Worm (Caenorhabditis elegans) whole organism, mixed stage, embryonic: ENCODE data around the gene prmt-6.

Source experiments
- M03D4.4 ChIP-seq: sonication (generic microtip); optimal IDR thresholded peaks from 2 replicates; lab custom pipeline; 2017; ENCODE audit warnings: mild to moderate bottlenecking, missing genetic modification characterization, missing compliant biosample characterization
- bed-3 ChIP-seq: fragments of 200-800 bp; sonication (Bioruptor generic); optimal IDR thresholded peaks from 3 replicates; lab custom pipeline; 2018; ENCODE audit warnings: mild to moderate bottlenecking, missing genetic modification characterization, moderate library complexity, missing compliant biosample characterization
- blmp-1 ChIP-seq: fragments of 150-350 bp; optimal IDR thresholded peaks from 2 replicates; lab custom pipeline; 2014; ENCODE audit warnings: missing biosample characterization, missing genetic modification characterization
- ceh-39 ChIP-seq: fragments of 150-350 bp; optimal IDR thresholded peaks from 2 replicates; lab custom pipeline; 2014; ENCODE audit warnings: missing biosample characterization, missing genetic modification characterization
- ceh-43 ChIP-seq: fragments of 200-800 bp; sonication (Bioruptor generic); optimal IDR thresholded peaks from 2 replicates; lab custom pipeline; 2018; ENCODE audit warnings: mild to moderate bottlenecking, missing genetic modification characterization, moderate library complexity, missing compliant biosample characterization
- ceh-83 ChIP-seq: fragments of 200-800 bp; sonication (Bioruptor generic); optimal IDR thresholded peaks from 2 replicates; lab custom pipeline; 2018; ENCODE audit warnings: mild to moderate bottlenecking, missing genetic modification characterization, missing compliant biosample characterization
- cnd-1 ChIP-seq: fragments of 200-800 bp; sonication (Bioruptor generic); optimal IDR thresholded peaks from 2 replicates; lab custom pipeline; 2018; ENCODE audit warnings: mild to moderate bottlenecking, missing genetic modification characterization, missing compliant biosample characterization
- drap-1 ChIP-seq: fragments of 200-800 bp; sonication (Bioruptor generic); optimal IDR thresholded peaks from 3 replicates; lab custom pipeline; 2018; ENCODE audit warnings: mild to moderate bottlenecking, missing genetic modification characterization, missing compliant biosample characterization
- elt-1 ChIP-seq: sonication (generic microtip); optimal IDR thresholded peaks from 2 replicates; lab custom pipeline; 2017; ENCODE audit warnings: missing genetic modification characterization, mild to moderate bottlenecking, missing compliant biosample characterization, antibody characterized with exemption, moderate library complexity, borderline replicate concordance; ENCODE audit not compliant: insufficient read depth
- elt-3 ChIP-seq: fragments of 150-350 bp; optimal IDR thresholded peaks from 2 replicates; lab custom pipeline; 2014; ENCODE audit warnings: missing biosample characterization, missing genetic modification characterization
- flh-1 ChIP-seq: fragments of 200-800 bp; sonication (Bioruptor generic); optimal IDR thresholded peaks from 2 replicates; lab custom pipeline; 2018; ENCODE audit warnings: mild to moderate bottlenecking, missing genetic modification characterization, moderate library complexity, missing compliant biosample characterization
- ham-2 ChIP-seq: fragments of 200-800 bp; sonication (Bioruptor generic); optimal IDR thresholded peaks from 2 replicates; lab custom pipeline; 2018; ENCODE audit warnings: mild to moderate bottlenecking, missing genetic modification characterization, missing compliant biosample characterization
- hlh-1 ChIP-seq: fragments of 150-350 bp; optimal IDR thresholded peaks from 2 replicates; lab custom pipeline; 2014; ENCODE audit warnings: missing biosample characterization, missing genetic modification reagents, missing genetic modification characterization
- lin-13 ChIP-seq: fragments of 150-350 bp; optimal IDR thresholded peaks from 2 replicates; lab custom pipeline; 2014; ENCODE audit warnings: missing biosample characterization, missing genetic modification characterization
- lin-32 ChIP-seq: fragments of 200-800 bp; sonication (Bioruptor generic); optimal IDR thresholded peaks from 2 replicates; lab custom pipeline; 2018; ENCODE audit warnings: mild to moderate bottlenecking, missing genetic modification characterization, missing compliant biosample characterization
- lsy-2 ChIP-seq: fragments of 150-350 bp; optimal IDR thresholded peaks from 2 replicates; lab custom pipeline; 2014; ENCODE audit warnings: missing biosample characterization, missing genetic modification characterization
- mab-5 ChIP-seq: fragments of 150-350 bp; optimal IDR thresholded peaks from 2 replicates; lab custom pipeline; 2014; ENCODE audit warnings: missing biosample characterization, missing genetic modification characterization
- mep-1 ChIP-seq: fragments of 150-350 bp; optimal IDR thresholded peaks from 2 replicates; lab custom pipeline; 2017; ENCODE audit warnings: missing biosample characterization, missing genetic modification reagents, missing genetic modification characterization, inconsistent platforms
- mls-2 ChIP-seq: sonication (generic microtip); optimal IDR thresholded peaks from 2 replicates; lab custom pipeline; 2016; ENCODE audit warnings: mild to moderate bottlenecking, missing genetic modification characterization, moderate library complexity, missing compliant biosample characterization
- nhr-2 ChIP-seq: fragments of 150-350 bp; optimal IDR thresholded peaks from 2 replicates; lab custom pipeline; 2014; ENCODE audit warnings: missing biosample characterization, missing genetic modification characterization
- nhr-237 ChIP-seq: fragments of 150-350 bp; optimal IDR thresholded peaks from 2 replicates; lab custom pipeline; 2014; ENCODE audit warnings: missing biosample characterization, missing genetic modification characterization
- nhr-28 ChIP-seq: fragments of 150-350 bp; optimal IDR thresholded peaks from 2 replicates; lab custom pipeline; 2014; ENCODE audit warnings: missing biosample characterization, missing genetic modification characterization
- nhr-76 ChIP-seq: sonication (generic microtip); optimal IDR thresholded peaks from 2 replicates; lab custom pipeline; 2017; ENCODE audit warnings: missing biosample characterization, missing genetic modification characterization
- pha-4 ChIP-seq: fragments of 150-350 bp; optimal IDR thresholded peaks from 2 replicates; lab custom pipeline; 2018; ENCODE audit warnings: missing biosample characterization, missing genetic modification reagents, missing genetic modification characterization
- sem-2 ChIP-seq: fragments of 200-800 bp; sonication (Bioruptor generic); optimal IDR thresholded peaks from 2 replicates; lab custom pipeline; 2018; ENCODE audit warnings: mild to moderate bottlenecking, missing genetic modification characterization, missing compliant biosample characterization
- snpc-4 ChIP-seq: fragments of 150-350 bp; optimal IDR thresholded peaks from 2 replicates; lab custom pipeline; 2014; ENCODE audit warnings: missing biosample characterization, missing genetic modification characterization
- sptf-1 ChIP-seq: sonication (generic microtip); optimal IDR thresholded peaks from 2 replicates; lab custom pipeline; 2017; ENCODE audit warnings: mild to moderate bottlenecking, missing genetic modification characterization, moderate library complexity, missing compliant biosample characterization
- tbx-8 ChIP-seq: fragments of 200-800 bp; sonication (Bioruptor generic); optimal IDR thresholded peaks from 2 replicates; lab custom pipeline; 2018; ENCODE audit warnings: mild to moderate bottlenecking, missing genetic modification characterization, moderate library complexity, missing compliant biosample characterization
- unc-120 ChIP-seq: sonication (generic microtip); optimal IDR thresholded peaks from 2 replicates; lab custom pipeline; 2017; ENCODE audit warnings: missing genetic modification characterization, missing compliant biosample characterization; ENCODE audit not compliant: poor library complexity, severe bottlenecking
- unc-39 ChIP-seq: fragments of 150-350 bp; optimal IDR thresholded peaks from 2 replicates; lab custom pipeline; 2014; ENCODE audit warnings: missing biosample characterization, missing genetic modification characterization
- unc-62 ChIP-seq: fragments of 150-350 bp; optimal IDR thresholded peaks from 2 replicates; lab custom pipeline; 2014; ENCODE audit warnings: missing biosample characterization, missing genetic modification reagents, missing genetic modification characterization
- zip-8 ChIP-seq: fragments of 150-350 bp; optimal IDR thresholded peaks from 2 replicates; lab custom pipeline; 2014; ENCODE audit warnings: missing biosample characterization, missing genetic modification characterization
- ztf-11 ChIP-seq: fragments of 150-350 bp; optimal IDR thresholded peaks from 2 replicates; lab custom pipeline; 2014; ENCODE audit warnings: missing biosample characterization, missing genetic modification characterization

The prmt-6 gene

ce11 chrIV:2111300-2111874, 19.4 kb upstream of the prmt-6 start, which contains the start of gene che-6:
che-6 (minus strand) TSS chrIV:2111408.
- no peak for TF ChIP-seq pha-4 (tag; lab: Kevin White, UChicago)
- no peak for TF ChIP-seq unc-120 (tag; lab: Kevin White, UChicago)
- no peak for TF ChIP-seq unc-62 (GFP tag; lab: Kevin White, UChicago)
- no peak for TF ChIP-seq elt-3 (tag; lab: Kevin White, UChicago)
- TF ChIP-seq zip-8 (tag; lab: Kevin White, UChicago): no peak
- no peak for TF ChIP-seq blmp-1 (tag; lab: Kevin White, UChicago)
- TF ChIP-seq lin-13 (tag; lab: Kevin White, UChicago): no peak
- TF ChIP-seq drap-1 (GFP tag; lab: Kevin White, UChicago): no peak
- no peak for TF ChIP-seq lin-32
- no peak for TF ChIP-seq tbx-8
- TF ChIP-seq flh-1 (GFP tag; lab: Kevin White, UChicago): no peak
- TF ChIP-seq nhr-2: no peak
- TF ChIP-seq bed-3 (GFP tag; lab: Kevin White, UChicago): no peak
- TF ChIP-seq ceh-83: no peak
- TF ChIP-seq ztf-11 (tag; lab: Kevin White, UChicago): no peak
- no peak for TF ChIP-seq M03D4.4
- no peak for TF ChIP-seq snpc-4 (tag; lab: Kevin White, UChicago)
- TF ChIP-seq mab-5 (tag; lab: Kevin White, UChicago): no peak
- no peak for TF ChIP-seq nhr-76 (tag; lab: Kevin White, UChicago)
- no peak for TF ChIP-seq nhr-28

- no peak for TF ChIP-seq tbx-8
- TF ChIP-seq nhr-76 (tag; lab: Kevin White, UChicago): no peak
- TF ChIP-seq M03D4.4: no peak
- TF ChIP-seq elt-1: no peak
- no peak for TF ChIP-seq mep-1 (tag; lab: Kevin White, UChicago)
- TF ChIP-seq elt-3 (tag; lab: Kevin White, UChicago): no peak
- no peak for TF ChIP-seq sem-2 (GFP tag; lab: Kevin White, UChicago)
- TF ChIP-seq unc-120 (tag; lab: Kevin White, UChicago): no peak
- TF ChIP-seq lsy-2 (tag; lab: Kevin White, UChicago): no peak
- no peak for TF ChIP-seq cnd-1 (tag; lab: Kevin White, UChicago)
- no peak for TF ChIP-seq ceh-39 (tag; lab: Kevin White, UChicago)
- TF ChIP-seq nhr-237 (tag; lab: Kevin White, UChicago): no peak
- TF ChIP-seq nhr-28: no peak
- no peak for TF ChIP-seq mab-5 (tag; lab: Kevin White, UChicago)
- no peak for TF ChIP-seq unc-39 (tag; lab: Kevin White, UChicago)
- TF ChIP-seq drap-1 (GFP tag; lab: Kevin White, UChicago): no peak
Observed at ce11 chrIV:2113362-2114056, 17.3 kb upstream of the prmt-6 start, which contains the start of gene C23H5.8. C23H5.8 (minus strand) TSS chrIV:2113412.

ce11 chrIV:2114337-2114736, 16.4 kb upstream of the prmt-6 start, which contains the start of gene xbx-4:
xbx-4 (plus strand) TSS chrIV:2114637.
- TF ChIP-seq snpc-4 (tag; lab: Kevin White, UChicago) (no peak), pha-4 (tag; lab: Kevin White, UChicago) (no peak), sptf-1 (tag; lab: Kevin White, UChicago) (no peak), blmp-1 (tag; lab: Kevin White, UChicago) (no peak), ztf-11 (tag; lab: Kevin White, UChicago) (no peak), sem-2 (GFP tag; lab: Kevin White, UChicago) (no peak), nhr-2 (no peak), unc-39 (tag; lab: Kevin White, UChicago) (no peak), flh-1 (GFP tag; lab: Kevin White, UChicago) (no peak), nhr-28 (no peak), ceh-83 (no peak)

ce11 chrIV:2117268-2117667, 13.5 kb upstream of the prmt-6 start:
- no peak for TF ChIP-seq zip-8 (tag; lab: Kevin White, UChicago)
- TF ChIP-seq ham-2 (GFP tag; lab: Kevin White, UChicago): no peak
- no peak for TF ChIP-seq unc-62 (GFP tag; lab: Kevin White, UChicago)
- no peak for TF ChIP-seq nhr-237 (tag; lab: Kevin White, UChicago)
- TF ChIP-seq mab-5 (tag; lab: Kevin White, UChicago): no peak
- TF ChIP-seq tbx-8: no peak
- TF ChIP-seq pha-4 (tag; lab: Kevin White, UChicago): no peak
- TF ChIP-seq mls-2 (tag; lab: Kevin White, UChicago): no peak
- no peak for TF ChIP-seq ceh-39 (tag; lab: Kevin White, UChicago)
- no peak for TF ChIP-seq ztf-11 (tag; lab: Kevin White, UChicago)
- no peak for TF ChIP-seq M03D4.4
- TF ChIP-seq sem-2 (GFP tag; lab: Kevin White, UChicago): no peak
- no peak for TF ChIP-seq unc-120 (tag; lab: Kevin White, UChicago)
- TF ChIP-seq hlh-1 (tag; lab: Kevin White, UChicago): no peak
- no peak for TF ChIP-seq elt-1
- no peak for TF ChIP-seq ceh-43 (GFP tag; lab: Kevin White, UChicago)
